Worm (Caenorhabditis elegans) whole organism, L2 larva: ENCODE data around the gene srt-27.

Source experiments
- C34F6.9 ChIP-seq: fragments of 150-350 bp; optimal IDR thresholded peaks from 2 replicates; lab custom pipeline; 2014; ENCODE audit warnings: missing biosample characterization, missing genetic modification characterization
- F13H6.1 ChIP-seq: sonication (generic microtip); optimal IDR thresholded peaks from 2 replicates; lab custom pipeline; 2016; ENCODE audit warnings: missing genetic modification characterization, missing compliant biosample characterization
- R02D3.7 ChIP-seq: fragments of 150-350 bp; optimal IDR thresholded peaks from 2 replicates; lab custom pipeline; 2014; ENCODE audit warnings: missing biosample characterization, missing genetic modification characterization
- ZK546.5 ChIP-seq: sonication (generic microtip); optimal IDR thresholded peaks from 2 replicates; lab custom pipeline; 2017; ENCODE audit warnings: missing biosample characterization, missing genetic modification characterization
- aly-2 ChIP-seq: fragments of 150-350 bp; optimal IDR thresholded peaks from 2 replicates; lab custom pipeline; 2014; ENCODE audit warnings: missing biosample characterization, missing genetic modification characterization
- ama-1 ChIP-seq: fragments of 150-350 bp; optimal IDR thresholded peaks from 2 replicates; lab custom pipeline; 2018; ENCODE audit warnings: inconsistent platforms
- blmp-1 ChIP-seq: sonication (generic microtip); optimal IDR thresholded peaks from 2 replicates; lab custom pipeline; 2017; ENCODE audit warnings: missing genetic modification characterization, mild to moderate bottlenecking, missing compliant biosample characterization, antibody characterized with exemption, moderate library complexity; ENCODE audit not compliant: insufficient read depth
- dmd-4 ChIP-seq: sonication (generic microtip); optimal IDR thresholded peaks from 2 replicates; lab custom pipeline; 2017; ENCODE audit warnings: missing biosample characterization, missing genetic modification characterization
- egl-27 ChIP-seq: sonication (generic microtip); optimal IDR thresholded peaks from 3 replicates; lab custom pipeline; 2017; ENCODE audit warnings: missing biosample characterization, missing genetic modification reagents, missing genetic modification characterization
- gmeb-1 ChIP-seq: fragments of 150-350 bp; optimal IDR thresholded peaks from 2 replicates; lab custom pipeline; 2014; ENCODE audit warnings: missing biosample characterization, missing genetic modification characterization
- lin-39 ChIP-seq: fragments of 150-350 bp; optimal IDR thresholded peaks from 2 replicates; lab custom pipeline; 2014; ENCODE audit warnings: missing biosample characterization, missing genetic modification reagents, missing genetic modification characterization
- lsy-2 ChIP-seq, 2 experiments: fragments of 150-350 bp in 1 of 2; sonication (generic microtip) in 1 of 2; optimal IDR thresholded peaks; 2 replicates each; lab custom pipeline; 2014 to 2017; ENCODE audit warnings: missing biosample characterization in 2 of 2, missing genetic modification characterization in 2 of 2
- mab-5 ChIP-seq: fragments of 150-350 bp; optimal IDR thresholded peaks from 2 replicates; lab custom pipeline; 2014; ENCODE audit warnings: missing biosample characterization, missing genetic modification characterization
- mdl-1 ChIP-seq, 2 experiments: fragments of 150-350 bp in 1 of 2; sonication (generic microtip) in 1 of 2; optimal IDR thresholded peaks; 2 replicates each; lab custom pipeline; 2017; ENCODE audit warnings: missing biosample characterization in 2 of 2, missing genetic modification characterization in 2 of 2
- nhr-10 ChIP-seq: sonication (generic microtip); optimal IDR thresholded peaks from 2 replicates; lab custom pipeline; 2017; ENCODE audit warnings: missing biosample characterization, missing genetic modification characterization
- nhr-11 ChIP-seq: fragments of 150-350 bp; optimal IDR thresholded peaks from 2 replicates; lab custom pipeline; 2014; ENCODE audit warnings: missing biosample characterization, missing genetic modification characterization
- nhr-12 ChIP-seq: fragments of 150-350 bp; optimal IDR thresholded peaks from 2 replicates; lab custom pipeline; 2014; ENCODE audit warnings: missing biosample characterization, missing genetic modification characterization
- nhr-129 ChIP-seq: fragments of 150-350 bp; optimal IDR thresholded peaks from 2 replicates; lab custom pipeline; 2014; ENCODE audit warnings: missing biosample characterization, missing genetic modification characterization
- nhr-21 ChIP-seq: fragments of 150-350 bp; optimal IDR thresholded peaks from 2 replicates; lab custom pipeline; 2014; ENCODE audit warnings: missing biosample characterization, missing genetic modification characterization
- nhr-23 ChIP-seq: fragments of 150-350 bp; optimal IDR thresholded peaks from 2 replicates; lab custom pipeline; 2014; ENCODE audit warnings: missing biosample characterization, missing genetic modification reagents, missing genetic modification characterization
- nhr-25 ChIP-seq: fragments of 150-350 bp; sonication (generic microtip); optimal IDR thresholded peaks from 3 replicates; lab custom pipeline; 2014; ENCODE audit warnings: missing biosample characterization, missing genetic modification characterization
- nhr-6 ChIP-seq: fragments of 150-350 bp; optimal IDR thresholded peaks from 2 replicates; lab custom pipeline; 2014; ENCODE audit warnings: missing biosample characterization, missing genetic modification characterization
- nhr-77 ChIP-seq: fragments of 150-350 bp; optimal IDR thresholded peaks from 2 replicates; lab custom pipeline; 2014; ENCODE audit warnings: missing biosample characterization, missing genetic modification characterization
- skn-1 ChIP-seq: sonication (generic microtip); optimal IDR thresholded peaks from 2 replicates; lab custom pipeline; 2017; ENCODE audit warnings: missing biosample characterization, missing genetic modification characterization
- sma-3 ChIP-seq: sonication (generic microtip); optimal IDR thresholded peaks from 2 replicates; lab custom pipeline; 2016; ENCODE audit warnings: missing genetic modification reagents, missing genetic modification characterization, missing compliant biosample characterization
- sma-9 ChIP-seq, 2 experiments: fragments of 150-350 bp in 1 of 2; sonication (generic microtip) in 1 of 2; optimal IDR thresholded peaks; 2 replicates each; lab custom pipeline; 2014 to 2016; ENCODE audit warnings: missing genetic modification characterization in 2 of 2, mild to moderate bottlenecking in 1 of 2, missing biosample characterization in 1 of 2, missing compliant biosample characterization in 1 of 2, missing genetic modification reagents in 1 of 2, moderate library complexity in 1 of 2
- snpc-4 ChIP-seq: fragments of 150-350 bp; optimal IDR thresholded peaks from 2 replicates; lab custom pipeline; 2014; ENCODE audit warnings: missing biosample characterization, missing genetic modification characterization
- unc-55 ChIP-seq: fragments of 150-350 bp; sonication (generic microtip); optimal IDR thresholded peaks from 3 replicates; lab custom pipeline; 2014; ENCODE audit warnings: missing biosample characterization, missing genetic modification reagents, missing genetic modification characterization
- zag-1 ChIP-seq: fragments of 150-350 bp; optimal IDR thresholded peaks from 2 replicates; lab custom pipeline; 2014; ENCODE audit warnings: missing biosample characterization, missing genetic modification characterization
- ztf-1 ChIP-seq: fragments of 200-800 bp; sonication (Bioruptor generic); conservative IDR thresholded peaks from 2 replicates; pipeline ENCODE4 v1.3.6; 2022; ENCODE audit warnings: missing genetic modification characterization, missing compliant biosample characterization
- ztf-4 ChIP-seq: fragments of 150-350 bp; optimal IDR thresholded peaks from 2 replicates; lab custom pipeline; 2014; ENCODE audit warnings: missing biosample characterization, missing genetic modification characterization

Gene srt-27

DNA sequence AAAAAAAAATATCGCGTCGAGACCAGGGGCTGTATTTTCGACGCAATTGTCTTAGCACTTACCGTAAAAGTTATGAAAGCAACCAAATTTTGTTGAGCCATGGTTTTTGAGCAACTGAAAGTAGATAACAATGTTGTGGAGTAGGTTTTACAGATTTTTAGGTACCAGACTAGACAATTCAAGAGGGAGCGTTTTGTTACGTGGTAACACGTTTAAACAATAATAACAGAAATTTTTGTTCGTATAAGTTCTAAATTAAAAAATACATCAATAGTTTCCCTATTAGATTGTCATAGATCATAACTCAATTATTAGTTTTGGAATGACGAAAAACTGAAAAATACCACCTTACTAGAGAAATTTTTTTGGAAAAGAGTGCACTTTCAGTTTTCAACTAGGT, 29.3 kb upstream of the srt-27 start, which contains the start of gene srx-24:
Gene srx-24 (minus strand): TSS at position 101 of the 400 bp plus-strand sequence.
- TF ChIP-seq blmp-1 (tag; lab: Kevin White, UChicago) (no peak), sma-3 (no peak), ztf-4 (tag; lab: Kevin White, UChicago) (no peak), mab-5 (no peak), R02D3.7 (tag; lab: Kevin White, UChicago) (no peak), gmeb-1 (no peak), snpc-4 (tag; lab: Kevin White, UChicago) (no peak), nhr-77 (no peak), zag-1 (tag; lab: Kevin White, UChicago) (no peak)

DNA sequence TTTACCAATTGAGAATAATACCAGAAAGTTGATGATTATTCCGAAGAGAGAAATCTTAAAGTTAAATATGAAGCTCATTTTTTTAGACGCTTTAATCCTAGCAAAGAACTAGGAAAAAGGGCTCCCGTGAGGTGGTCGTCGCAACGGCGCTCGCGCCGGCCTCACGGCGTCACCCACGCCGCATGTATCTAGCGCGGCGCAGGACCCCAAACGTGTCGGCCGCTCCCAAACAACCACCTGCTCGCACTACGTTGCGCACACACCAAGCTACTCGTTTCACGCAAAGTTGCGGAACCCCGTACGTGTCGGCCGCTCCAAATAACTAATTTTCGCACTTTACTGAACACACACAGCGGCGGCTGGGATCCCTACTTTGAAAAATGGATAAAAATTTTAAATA, 25.7 kb upstream of the srt-27 start:
- TF ChIP-seq F13H6.1 (tag; lab: Kevin White, UChicago): no peak

- no peak for TF ChIP-seq aly-2 (tag; lab: Kevin White, UChicago)
- no peak for TF ChIP-seq C34F6.9
- no peak for TF ChIP-seq skn-1
- TF ChIP-seq gmeb-1: no peak
- no peak for TF ChIP-seq nhr-6 (tag; lab: Kevin White, UChicago)
- no peak for TF ChIP-seq mdl-1 (tag; optimal IDR thresholded peaks at IDR 0.05; lab: Kevin White, UChicago)
- TF ChIP-seq nhr-77: no peak
- TF ChIP-seq ztf-1 (GFP tag; lab: Robert Waterston, UW): no peak
- no peak for TF ChIP-seq dmd-4 (tag; lab: Kevin White, UChicago)
- no peak for TF ChIP-seq sma-3
- TF ChIP-seq R02D3.7 (tag; lab: Kevin White, UChicago): no peak
- TF ChIP-seq nhr-23 (tag; lab: Kevin White, UChicago): no peak
- TF ChIP-seq nhr-25 (tag; lab: Kevin White, UChicago): no peak
- TF ChIP-seq nhr-21 (tag; lab: Kevin White, UChicago): no peak
- no peak for TF ChIP-seq nhr-12
- no peak for TF ChIP-seq lin-39 (tag; lab: Kevin White, UChicago)
- TF ChIP-seq, all 48 proteins: peak for 0
Observed at ce11 chrV:2742298-2742697, 21.6 kb upstream of the srt-27 start, which contains the start of gene srg-62. srg-62 (minus strand) TSS chrV:2742398.

DNA sequence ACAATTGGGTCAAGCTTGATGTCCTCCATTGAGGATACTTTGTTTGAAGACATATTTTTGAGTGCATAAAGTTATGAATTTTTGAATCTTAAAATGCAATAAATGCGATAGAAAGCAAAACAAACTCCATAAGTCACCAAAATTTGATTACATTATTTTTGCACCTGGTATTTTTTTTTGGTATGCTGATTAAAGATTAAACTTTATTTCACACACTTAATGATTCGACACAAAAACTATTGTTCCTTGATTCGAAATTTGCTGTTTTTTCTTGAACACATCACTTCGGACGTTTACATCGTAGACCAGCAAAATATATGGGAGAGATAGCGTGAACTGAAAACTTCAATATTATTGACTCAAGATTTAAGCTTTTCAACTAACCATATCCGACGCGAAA, 19.6 kb upstream of the srt-27 start, which contains the start of gene srg-61:
Gene srg-61 (minus strand): TSS at position 101 of the 400 bp plus-strand sequence.
- no peak for TF ChIP-seq snpc-4 (tag; lab: Kevin White, UChicago)
- TF ChIP-seq nhr-77: no peak
- TF ChIP-seq egl-27: no peak
- no peak for TF ChIP-seq nhr-23 (tag; lab: Kevin White, UChicago)
- TF ChIP-seq sma-9 (GFP tag; optimal IDR thresholded peaks at IDR 0.05; lab: Kevin White, UChicago): no peak
- no peak for TF ChIP-seq sma-9 (tag; optimal IDR thresholded peaks at IDR 0.05; lab: Kevin White, UChicago)
- no peak for TF ChIP-seq lsy-2 (tag; optimal IDR thresholded peaks at IDR 0.05; lab: Kevin White, UChicago)
- no peak for TF ChIP-seq ztf-4 (tag; lab: Kevin White, UChicago)
- no peak for TF ChIP-seq ama-1
- TF ChIP-seq nhr-6 (tag; lab: Kevin White, UChicago): no peak
- TF ChIP-seq nhr-10: no peak
- TF ChIP-seq skn-1: no peak
- TF ChIP-seq ZK546.5 (tag; lab: Kevin White, UChicago): no peak
- no peak for TF ChIP-seq nhr-129
- TF ChIP-seq ztf-1 (GFP tag; lab: Robert Waterston, UW): no peak
- no peak for TF ChIP-seq unc-55 (GFP tag; lab: Kevin White, UChicago)
- TF ChIP-seq nhr-25 (tag; lab: Kevin White, UChicago): no peak

- peak; percentile 8 for TF ChIP-seq snpc-4 (tag; lab: Kevin White, UChicago)
- TF ChIP-seq zag-1 (tag; lab: Kevin White, UChicago): no peak
Observed at ce11 chrV:2739607-2740006, 18.9 kb upstream of the srt-27 start.

DNA sequence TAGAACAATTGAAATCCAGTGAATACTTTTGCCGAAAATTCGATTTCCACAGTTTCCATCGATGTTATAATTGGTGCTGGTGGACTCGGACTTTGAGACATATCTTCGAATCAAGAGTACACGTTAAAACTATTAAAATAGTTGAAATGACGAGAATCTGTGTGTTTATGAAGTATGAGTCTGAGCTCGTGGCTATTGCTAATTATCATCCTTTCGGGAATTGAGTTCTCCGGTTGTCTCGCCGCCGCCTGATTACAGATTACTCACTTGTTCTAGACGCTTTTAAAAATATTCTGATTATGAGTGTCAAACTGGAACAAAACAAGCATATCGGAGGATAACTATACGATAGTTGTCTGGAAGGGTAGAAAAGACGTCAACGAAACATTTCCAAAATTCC, 17.5 kb upstream of the srt-27 start, which contains the start of gene srg-56:
Gene srg-56 (minus strand): TSS at position 101 of the 400 bp plus-strand sequence.
- no peak for TF ChIP-seq mdl-1 (tag; optimal IDR thresholded peaks at IDR 0.05; lab: Kevin White, UChicago)
- TF ChIP-seq nhr-10: no peak
- TF ChIP-seq egl-27: no peak
- no peak for TF ChIP-seq nhr-11 (tag; lab: Kevin White, UChicago)
- no peak for TF ChIP-seq nhr-77
- no peak for TF ChIP-seq nhr-25 (tag; lab: Kevin White, UChicago)
- TF ChIP-seq lsy-2 (tag; optimal IDR thresholded peaks at IDR 0.05; lab: Kevin White, UChicago): no peak
